Worm (Caenorhabditis elegans) whole organism, L3 larva: Measurements from ENCODE around the gene prp-19.

Experiments
- nhr-25 ChIP-seq: sonication (generic microtip); optimal IDR thresholded peaks from 2 replicates; lab custom pipeline; 2017; ENCODE audit warnings: missing biosample characterization, missing genetic modification characterization
- pqm-1 ChIP-seq: fragments of 150-350 bp; optimal IDR thresholded peaks from 2 replicates; lab custom pipeline; 2017; ENCODE audit warnings: missing biosample characterization, missing genetic modification characterization, inconsistent platforms
- zag-1 ChIP-seq: fragments of 150-350 bp; optimal IDR thresholded peaks from 2 replicates; lab custom pipeline; 2014; ENCODE audit warnings: missing biosample characterization, missing genetic modification characterization
- ztf-11 ChIP-seq: fragments of 150-350 bp; optimal IDR thresholded peaks from 2 replicates; lab custom pipeline; 2014; ENCODE audit warnings: missing biosample characterization, missing genetic modification characterization
- ztf-4 ChIP-seq: fragments of 150-350 bp; optimal IDR thresholded peaks from 2 replicates; lab custom pipeline; 2014; ENCODE audit warnings: missing biosample characterization, missing genetic modification characterization

- TF ChIP-seq ztf-4 (tag; lab: Kevin White, UChicago): no peak
- TF ChIP-seq nhr-25: no peak
- no peak for TF ChIP-seq zag-1 (tag; lab: Kevin White, UChicago)
- TF ChIP-seq pqm-1 (tag; lab: Kevin White, UChicago): no peak
- TF ChIP-seq ztf-11 (tag; lab: Kevin White, UChicago): no peak
Observed at ce11 chrIII:5165211-5165610, 6.6 kb downstream of the prp-19 start, which contains the start of gene T10F2.2.
